Worm (Caenorhabditis elegans) whole organism, L3 larva: ENCODE data around the gene clec-204.

Source experiments
- ZK546.5 ChIP-seq: sonication (generic microtip); optimal IDR thresholded peaks from 2 replicates; lab custom pipeline; 2017; ENCODE audit warnings: missing biosample characterization, missing genetic modification characterization
- ama-1 ChIP-seq: fragments of 150-350 bp; optimal IDR thresholded peaks from 2 replicates; lab custom pipeline; 2018
- ceh-28 ChIP-seq: fragments of 150-350 bp; optimal IDR thresholded peaks from 2 replicates; lab custom pipeline; 2014; ENCODE audit warnings: missing biosample characterization, missing genetic modification reagents, missing genetic modification characterization
- ceh-82 ChIP-seq: fragments of 150-350 bp; optimal IDR thresholded peaks from 2 replicates; lab custom pipeline; 2014; ENCODE audit warnings: missing biosample characterization, missing genetic modification characterization
- ceh-9 ChIP-seq: sonication (generic microtip); optimal IDR thresholded peaks from 2 replicates; lab custom pipeline; 2018; ENCODE audit warnings: missing biosample characterization, missing genetic modification characterization
- elt-2 ChIP-seq: sonication (generic microtip); optimal IDR thresholded peaks from 2 replicates; lab custom pipeline; 2016; ENCODE audit warnings: missing genetic modification reagents, mild to moderate bottlenecking, missing genetic modification characterization, missing compliant biosample characterization
- fkh-10 ChIP-seq: sonication (generic microtip); optimal IDR thresholded peaks from 2 replicates; lab custom pipeline; 2017; ENCODE audit warnings: missing biosample characterization, missing genetic modification reagents, missing genetic modification characterization
- jun-1 ChIP-seq: fragments of 150-350 bp; optimal IDR thresholded peaks from 2 replicates; lab custom pipeline; 2014; ENCODE audit warnings: missing biosample characterization, missing genetic modification reagents, missing genetic modification characterization
- lin-15B ChIP-seq: fragments of 150-350 bp; optimal IDR thresholded peaks from 2 replicates; lab custom pipeline; 2014; ENCODE audit warnings: missing biosample characterization, missing genetic modification characterization
- nhr-23 ChIP-seq: fragments of 150-350 bp; optimal IDR thresholded peaks from 2 replicates; lab custom pipeline; 2014; ENCODE audit warnings: missing biosample characterization, missing genetic modification reagents, missing genetic modification characterization
- nhr-237 ChIP-seq: fragments of 150-350 bp; optimal IDR thresholded peaks from 2 replicates; lab custom pipeline; 2014; ENCODE audit warnings: missing biosample characterization, missing genetic modification characterization
- nhr-28 ChIP-seq: fragments of 150-350 bp; optimal IDR thresholded peaks from 2 replicates; lab custom pipeline; 2014; ENCODE audit warnings: missing biosample characterization, missing genetic modification characterization
- nhr-77 ChIP-seq: fragments of 150-350 bp; optimal IDR thresholded peaks from 2 replicates; lab custom pipeline; 2014; ENCODE audit warnings: missing biosample characterization, missing genetic modification characterization
- unc-62 ChIP-seq: fragments of 150-350 bp; sonication (generic microtip); optimal IDR thresholded peaks from 4 replicates; lab custom pipeline; 2014; ENCODE audit warnings: missing biosample characterization, missing genetic modification reagents, missing genetic modification characterization

DNA sequence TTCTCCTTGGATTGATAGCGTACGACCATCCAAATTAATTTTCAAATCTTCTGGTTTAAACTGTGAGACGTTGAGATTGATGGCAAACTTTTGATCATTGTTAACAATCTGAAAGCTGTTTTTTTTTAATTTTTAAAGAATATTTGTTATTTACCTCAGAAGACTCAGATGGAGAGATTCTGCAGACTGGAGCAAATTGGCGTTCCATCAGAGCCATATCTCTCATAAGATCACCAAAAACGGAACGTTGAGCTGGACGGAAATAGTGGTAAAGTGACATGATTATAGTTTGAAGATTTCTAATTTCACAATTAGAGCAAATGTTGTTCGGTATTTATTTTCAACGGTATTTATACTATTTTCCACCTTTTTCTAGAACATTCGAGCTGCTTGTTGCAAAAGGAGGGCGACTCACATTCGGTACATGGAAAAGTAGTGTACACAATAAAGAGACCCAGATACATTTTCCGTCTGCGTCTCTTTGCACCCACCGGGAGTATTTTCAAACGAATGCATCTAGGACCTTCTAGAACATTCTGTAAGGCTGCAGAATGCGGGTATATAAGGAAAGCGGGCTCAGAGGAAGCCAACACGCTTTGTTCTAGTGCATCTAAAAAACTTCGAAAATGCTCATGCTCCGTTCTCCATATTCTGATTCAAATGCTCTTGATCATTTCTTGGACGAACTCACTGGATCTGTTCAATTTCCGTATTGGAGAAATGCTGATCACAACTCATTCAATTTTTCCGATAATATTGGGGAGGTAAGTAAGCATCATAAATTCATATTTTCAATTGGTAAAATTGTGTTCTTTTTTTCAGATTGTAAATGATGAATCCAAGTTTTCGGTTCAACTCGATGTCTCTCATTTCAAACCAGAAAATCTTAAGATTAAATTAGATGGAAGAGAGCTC, 47.9 kb downstream of the clec-204 start, which contains the start of the genes hsp-16.2 and hsp-16.41:
- TF ChIP-seq ceh-9 (tag; lab: Kevin White, UChicago) = no peak
- TF ChIP-seq lin-15B = no peak
- TF ChIP-seq nhr-77 (tag; lab: Kevin White, UChicago) = no peak
- peak; percentile 28 for TF ChIP-seq elt-2
- TF ChIP-seq unc-62 (GFP tag; lab: Kevin White, UChicago) = no peak
- TF ChIP-seq nhr-237 (tag; lab: Kevin White, UChicago) = no peak
- TF ChIP-seq jun-1 (tag; lab: Kevin White, UChicago) = no peak
- TF ChIP-seq ceh-28 (tag; lab: Kevin White, UChicago) = no peak
- TF ChIP-seq fkh-10 = no peak
- no peak for TF ChIP-seq ZK546.5 (tag; lab: Kevin White, UChicago)
- no peak for TF ChIP-seq ceh-82
- no peak for TF ChIP-seq nhr-28 (tag; lab: Kevin White, UChicago)
- peak; percentile 95 for TF ChIP-seq ama-1 (lab: Kevin White, UChicago)
- no peak for TF ChIP-seq nhr-23
